Worm (Caenorhabditis elegans) whole organism, L3 larva: ENCODE measurements around the gene K09A11.1.

ENCODE experiments used
- R02D3.7 ChIP-seq: fragments of 150-350 bp; optimal IDR thresholded peaks from 2 replicates; lab custom pipeline; 2014; ENCODE audit warnings: missing biosample characterization, missing genetic modification characterization
- ZK546.5 ChIP-seq: sonication (generic microtip); optimal IDR thresholded peaks from 2 replicates; lab custom pipeline; 2017; ENCODE audit warnings: missing biosample characterization, missing genetic modification characterization
- ama-1 ChIP-seq: fragments of 150-350 bp; optimal IDR thresholded peaks from 2 replicates; lab custom pipeline; 2018
- ceh-16 ChIP-seq: sonication (generic microtip); optimal IDR thresholded peaks from 2 replicates; lab custom pipeline; 2017; ENCODE audit warnings: missing biosample characterization, missing genetic modification characterization
- ceh-28 ChIP-seq: fragments of 150-350 bp; optimal IDR thresholded peaks from 2 replicates; lab custom pipeline; 2014; ENCODE audit warnings: missing biosample characterization, missing genetic modification reagents, missing genetic modification characterization
- ceh-82 ChIP-seq: fragments of 150-350 bp; optimal IDR thresholded peaks from 2 replicates; lab custom pipeline; 2014; ENCODE audit warnings: missing biosample characterization, missing genetic modification characterization
- ceh-9 ChIP-seq: sonication (generic microtip); optimal IDR thresholded peaks from 2 replicates; lab custom pipeline; 2018; ENCODE audit warnings: missing biosample characterization, missing genetic modification characterization
- egl-27 ChIP-seq: sonication (generic microtip); optimal IDR thresholded peaks from 4 replicates; lab custom pipeline; 2017; ENCODE audit warnings: missing biosample characterization, missing genetic modification reagents, missing genetic modification characterization
- egl-5 ChIP-seq: fragments of 150-350 bp; optimal IDR thresholded peaks from 2 replicates; lab custom pipeline; 2017; ENCODE audit warnings: missing biosample characterization, missing genetic modification reagents, missing genetic modification characterization, inconsistent platforms
- elt-1 ChIP-seq: fragments of 150-350 bp; optimal IDR thresholded peaks from 2 replicates; lab custom pipeline; 2014; ENCODE audit warnings: missing biosample characterization, missing genetic modification characterization
- elt-2 ChIP-seq: sonication (generic microtip); optimal IDR thresholded peaks from 2 replicates; lab custom pipeline; 2016; ENCODE audit warnings: missing genetic modification reagents, mild to moderate bottlenecking, missing genetic modification characterization, missing compliant biosample characterization
- eor-1 ChIP-seq, 2 experiments: fragments of 150-350 bp; optimal IDR thresholded peaks; 2 replicates each; lab custom pipeline; 2014 to 2018; ENCODE audit warnings: missing biosample characterization in 2 of 2, missing genetic modification characterization in 2 of 2
- fkh-10 ChIP-seq: sonication (generic microtip); optimal IDR thresholded peaks from 2 replicates; lab custom pipeline; 2017; ENCODE audit warnings: missing biosample characterization, missing genetic modification reagents, missing genetic modification characterization
- fkh-2 ChIP-seq: fragments of 150-350 bp; optimal IDR thresholded peaks from 2 replicates; lab custom pipeline; 2014; ENCODE audit warnings: missing biosample characterization, missing genetic modification reagents, missing genetic modification characterization
- hmg-11 ChIP-seq: sonication (generic microtip); optimal IDR thresholded peaks from 2 replicates; lab custom pipeline; 2016; ENCODE audit warnings: missing genetic modification characterization, missing compliant biosample characterization
- jun-1 ChIP-seq: fragments of 150-350 bp; optimal IDR thresholded peaks from 2 replicates; lab custom pipeline; 2014; ENCODE audit warnings: missing biosample characterization, missing genetic modification reagents, missing genetic modification characterization
- lin-15B ChIP-seq: fragments of 150-350 bp; optimal IDR thresholded peaks from 2 replicates; lab custom pipeline; 2014; ENCODE audit warnings: missing biosample characterization, missing genetic modification characterization
- lin-39 ChIP-seq: fragments of 150-350 bp; optimal IDR thresholded peaks from 2 replicates; lab custom pipeline; 2018; ENCODE audit warnings: missing biosample characterization, missing genetic modification reagents, missing genetic modification characterization
- lsy-12 ChIP-seq: sonication (generic microtip); optimal IDR thresholded peaks from 2 replicates; lab custom pipeline; 2016; ENCODE audit warnings: mild to moderate bottlenecking, missing genetic modification characterization, missing compliant biosample characterization
- mml-1 ChIP-seq: fragments of 150-350 bp; sonication (generic microtip); optimal IDR thresholded peaks from 3 replicates; lab custom pipeline; 2014; ENCODE audit warnings: missing biosample characterization, missing genetic modification characterization
- nfya-1 ChIP-seq: sonication (generic microtip); optimal IDR thresholded peaks from 2 replicates; lab custom pipeline; 2017; ENCODE audit warnings: missing genetic modification characterization, mild to moderate bottlenecking, missing compliant biosample characterization, antibody characterized with exemption, moderate library complexity; ENCODE audit not compliant: insufficient read depth
- nhr-11 ChIP-seq: fragments of 150-350 bp; optimal IDR thresholded peaks from 2 replicates; lab custom pipeline; 2014; ENCODE audit warnings: missing biosample characterization, missing genetic modification characterization
- nhr-12 ChIP-seq: fragments of 150-350 bp; optimal IDR thresholded peaks from 2 replicates; lab custom pipeline; 2014; ENCODE audit warnings: missing biosample characterization, missing genetic modification characterization
- nhr-237 ChIP-seq: fragments of 150-350 bp; optimal IDR thresholded peaks from 2 replicates; lab custom pipeline; 2014; ENCODE audit warnings: missing biosample characterization, missing genetic modification characterization
- nhr-25 ChIP-seq: sonication (generic microtip); optimal IDR thresholded peaks from 2 replicates; lab custom pipeline; 2017; ENCODE audit warnings: missing biosample characterization, missing genetic modification characterization
- nhr-28 ChIP-seq: fragments of 150-350 bp; optimal IDR thresholded peaks from 2 replicates; lab custom pipeline; 2014; ENCODE audit warnings: missing biosample characterization, missing genetic modification characterization
- nhr-43 ChIP-seq: sonication (generic microtip); optimal IDR thresholded peaks from 2 replicates; lab custom pipeline; 2016; ENCODE audit warnings: mild to moderate bottlenecking, missing genetic modification characterization, missing compliant biosample characterization; ENCODE audit not compliant: poor library complexity, severe bottlenecking
- nhr-67 ChIP-seq: fragments of 150-350 bp; optimal IDR thresholded peaks from 2 replicates; lab custom pipeline; 2014; ENCODE audit warnings: missing biosample characterization, missing genetic modification characterization
- nhr-76 ChIP-seq: fragments of 150-350 bp; sonication (generic microtip); optimal IDR thresholded peaks from 5 replicates; lab custom pipeline; 2014; ENCODE audit warnings: missing biosample characterization, missing genetic modification characterization
- nhr-77 ChIP-seq: fragments of 150-350 bp; optimal IDR thresholded peaks from 2 replicates; lab custom pipeline; 2014; ENCODE audit warnings: missing biosample characterization, missing genetic modification characterization
- pha-4 ChIP-seq: fragments of 150-350 bp; optimal IDR thresholded peaks from 2 replicates; lab custom pipeline; 2014; ENCODE audit warnings: missing biosample characterization, missing genetic modification reagents, missing genetic modification characterization
- pqm-1 ChIP-seq: fragments of 150-350 bp; optimal IDR thresholded peaks from 2 replicates; lab custom pipeline; 2017; ENCODE audit warnings: missing biosample characterization, missing genetic modification characterization, inconsistent platforms
- sea-2 ChIP-seq: fragments of 150-350 bp; sonication (generic microtip); optimal IDR thresholded peaks from 4 replicates; lab custom pipeline; 2014; ENCODE audit warnings: missing biosample characterization, missing genetic modification reagents, missing genetic modification characterization
- skn-1 ChIP-seq: fragments of 150-350 bp; optimal IDR thresholded peaks from 2 replicates; lab custom pipeline; 2014; ENCODE audit warnings: missing biosample characterization, missing genetic modification characterization
- snpc-4 ChIP-seq: fragments of 150-350 bp; optimal IDR thresholded peaks from 2 replicates; lab custom pipeline; 2014; ENCODE audit warnings: missing biosample characterization, missing genetic modification characterization
- tbx-2 ChIP-seq: sonication (generic microtip); optimal IDR thresholded peaks from 2 replicates; lab custom pipeline; 2016; ENCODE audit warnings: mild to moderate bottlenecking, missing genetic modification characterization, missing compliant biosample characterization
- unc-39 ChIP-seq: sonication (generic microtip); optimal IDR thresholded peaks from 4 replicates; lab custom pipeline; 2017; ENCODE audit warnings: missing biosample characterization, missing genetic modification characterization
- unc-62 ChIP-seq: fragments of 150-350 bp; sonication (generic microtip); optimal IDR thresholded peaks from 4 replicates; lab custom pipeline; 2014; ENCODE audit warnings: missing biosample characterization, missing genetic modification reagents, missing genetic modification characterization
- zag-1 ChIP-seq: fragments of 150-350 bp; optimal IDR thresholded peaks from 2 replicates; lab custom pipeline; 2014; ENCODE audit warnings: missing biosample characterization, missing genetic modification characterization
- ztf-4 ChIP-seq: fragments of 150-350 bp; optimal IDR thresholded peaks from 2 replicates; lab custom pipeline; 2014; ENCODE audit warnings: missing biosample characterization, missing genetic modification characterization

Gene K09A11.1

DNA sequence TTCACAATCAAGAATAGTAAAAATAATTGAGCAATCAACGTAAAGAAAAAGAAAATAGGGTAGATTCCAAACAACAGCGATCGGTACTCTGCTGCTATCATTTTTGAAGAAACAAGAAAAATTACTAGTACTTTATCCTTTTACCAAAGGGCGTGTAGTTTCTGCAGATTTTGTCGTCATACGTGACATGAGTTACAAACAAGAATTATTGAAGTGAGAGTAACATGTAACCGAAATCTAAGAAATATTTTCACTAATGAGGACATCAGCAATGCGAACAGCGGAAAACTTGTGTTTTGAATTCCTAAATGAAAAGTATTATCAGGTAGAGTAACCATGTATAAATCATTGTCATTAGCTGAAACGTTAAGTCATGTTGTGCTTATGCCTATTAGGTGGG, 32.4 kb downstream of the K09A11.1 start, which contains the start of gene srd-36:
Gene srd-36, minus strand, starts transcription at position 101 of the 400 bp plus-strand sequence.
- TF ChIP-seq elt-1 (tag; lab: Kevin White, UChicago): no peak
- no peak for TF ChIP-seq nhr-43 (tag; lab: Kevin White, UChicago)
- TF ChIP-seq elt-2 (tag; lab: Kevin White, UChicago): no peak
- no peak for TF ChIP-seq ama-1
- TF ChIP-seq unc-39: no peak
- no peak for TF ChIP-seq ceh-16 (tag; lab: Kevin White, UChicago)
- TF ChIP-seq mml-1 (tag; lab: Kevin White, UChicago): no peak

DNA sequence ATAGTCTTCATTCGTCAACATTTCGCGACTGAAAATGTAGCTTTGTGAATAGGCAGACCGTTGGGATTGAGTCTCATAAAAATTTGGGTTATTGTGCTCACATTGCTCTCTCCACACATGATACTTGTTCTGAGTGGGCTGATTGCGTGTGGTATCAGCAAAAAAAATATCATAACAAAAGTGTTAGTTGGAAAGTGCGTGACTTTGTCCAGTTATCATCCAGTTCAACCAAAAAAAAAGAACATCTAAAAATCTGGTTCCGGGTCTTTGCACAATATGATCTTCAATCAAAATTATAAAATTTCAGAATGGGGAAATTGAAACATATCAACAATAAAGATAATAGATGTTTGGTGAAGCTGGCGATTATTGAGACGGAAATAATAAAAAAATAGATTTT, 38.2 kb downstream of the K09A11.1 start, which contains the start of gene srd-39:
Gene srd-39, minus strand, starts transcription at position 101 of the 400 bp plus-strand sequence.
- TF ChIP-seq nhr-11 (tag; lab: Kevin White, UChicago) (no peak), zag-1 (tag; lab: Kevin White, UChicago) (no peak), ceh-28 (tag; lab: Kevin White, UChicago) (no peak), snpc-4 (no peak), fkh-10 (GFP tag; lab: Kevin White, UChicago) (no peak), nhr-43 (tag; lab: Kevin White, UChicago) (no peak), nfya-1 (tag; lab: Kevin White, UChicago) (no peak), tbx-2 (no peak), R02D3.7 (no peak), nhr-12 (tag; lab: Kevin White, UChicago) (no peak)

DNA sequence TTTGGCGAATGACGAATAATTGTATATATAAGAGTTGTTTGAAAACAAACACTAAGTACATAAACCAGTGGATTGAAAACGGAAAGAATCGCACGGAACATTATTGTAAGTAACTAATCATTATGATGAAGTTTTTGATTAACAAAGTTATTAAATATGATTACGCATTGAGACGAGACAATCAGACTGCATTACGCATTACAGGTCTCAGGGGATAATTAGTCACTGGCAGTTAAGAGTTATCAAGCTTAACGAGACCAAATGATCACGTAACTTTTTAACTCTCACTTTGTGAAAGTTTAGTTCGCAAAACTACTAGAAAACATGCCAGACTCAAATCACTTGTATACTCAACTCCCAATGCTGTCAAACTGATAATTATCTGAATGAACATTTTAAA, 41.1 kb downstream of the K09A11.1 start, which contains the start of gene srd-42:
Gene srd-42, minus strand, starts transcription at position 101 of the 400 bp plus-strand sequence.
- TF ChIP-seq nhr-28 (tag; lab: Kevin White, UChicago) (no peak), lin-39 (tag; lab: Kevin White, UChicago) (no peak), ceh-28 (tag; lab: Kevin White, UChicago) (no peak), nhr-67 (tag; lab: Kevin White, UChicago) (no peak)

DNA sequence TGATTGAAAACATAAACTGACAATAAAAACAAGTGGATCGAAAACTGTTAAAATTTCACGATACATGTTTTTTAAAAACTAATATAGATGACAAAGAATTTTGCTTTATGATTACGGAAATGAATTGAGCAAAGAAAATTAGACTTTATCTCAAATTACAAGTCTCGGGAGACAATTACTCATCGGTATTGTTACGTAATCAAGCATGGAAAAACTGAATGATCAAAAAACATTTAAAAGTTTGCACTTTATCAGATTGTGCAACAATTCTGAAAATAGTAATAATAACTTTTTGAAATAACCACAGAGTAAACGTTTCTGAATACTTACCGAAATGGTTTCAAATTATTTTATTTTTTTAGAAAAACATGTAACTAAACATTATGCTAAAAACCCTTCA, 43.5 kb downstream of the K09A11.1 start, which contains the start of gene srd-43:
Gene srd-43, minus strand, starts transcription at position 66 of the 400 bp plus-strand sequence.
- TF ChIP-seq sea-2 (GFP tag; lab: Kevin White, UChicago) (no peak), elt-1 (tag; lab: Kevin White, UChicago) (no peak), nhr-25 (no peak), skn-1 (tag; lab: Kevin White, UChicago) (no peak), hmg-11 (tag; lab: Kevin White, UChicago) (no peak), snpc-4 (no peak), ama-1 (no peak), unc-39 (no peak), nhr-76 (tag; lab: Kevin White, UChicago) (no peak), jun-1 (no peak), nhr-237 (no peak), pha-4 (no peak), nhr-12 (tag; lab: Kevin White, UChicago) (no peak), fkh-2 (tag; lab: Kevin White, UChicago) (no peak), nhr-77 (tag; lab: Kevin White, UChicago) (no peak), nfya-1 (tag; lab: Kevin White, UChicago) (no peak)

DNA sequence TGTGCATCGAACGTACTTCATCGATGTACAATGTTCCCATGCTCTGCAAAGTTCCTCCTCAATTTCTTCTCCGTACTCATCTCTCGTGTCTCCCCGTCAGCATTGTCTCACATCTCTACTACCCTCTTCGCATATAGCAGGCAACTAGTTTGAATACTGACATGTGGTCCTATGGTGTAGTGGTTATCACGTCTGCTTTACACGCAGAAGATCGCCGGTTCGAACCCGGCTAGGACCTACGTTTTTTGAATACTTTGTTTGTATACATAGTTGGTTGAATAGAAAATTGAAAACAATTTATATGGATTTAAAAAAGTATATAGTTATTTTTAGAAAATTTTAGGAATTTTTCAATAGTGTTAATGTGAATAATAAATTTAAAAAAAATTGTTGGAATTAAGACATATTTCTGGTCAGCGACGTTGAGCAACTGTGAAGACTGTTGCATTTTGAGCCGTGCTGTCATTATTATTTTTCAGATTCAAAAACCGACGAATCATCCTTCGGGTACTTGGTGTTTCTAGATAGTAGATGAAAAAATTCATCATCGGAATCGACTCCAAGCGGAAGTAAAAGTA, 44.7 kb downstream of the K09A11.1 start:
- no peak for TF ChIP-seq ama-1
- peak; percentile 65 for TF ChIP-seq unc-62 (GFP tag; lab: Kevin White, UChicago)
- peak; percentile 36 for TF ChIP-seq lin-15B (tag; lab: Kevin White, UChicago)
- TF ChIP-seq elt-2 (tag; lab: Kevin White, UChicago): peak; percentile 55
- peak; percentile 83 for TF ChIP-seq egl-27 (tag; lab: Kevin White, UChicago)
- TF ChIP-seq jun-1: peak; percentile 76
- TF ChIP-seq nhr-43 (tag; lab: Kevin White, UChicago): peak; percentile 85
- peak; percentile 68 for TF ChIP-seq nfya-1 (tag; lab: Kevin White, UChicago)
- TF ChIP-seq egl-5 (tag; lab: Kevin White, UChicago): peak; percentile 54
- peak; percentile 34 for TF ChIP-seq ceh-9 (tag; lab: Kevin White, UChicago)
- peak; percentile 19 for TF ChIP-seq nhr-25
- TF ChIP-seq tbx-2: peak; percentile 83
- TF ChIP-seq lsy-12 (tag; lab: Kevin White, UChicago): peak; percentile 95
- no peak for TF ChIP-seq ZK546.5 (tag; lab: Kevin White, UChicago)
- peak; percentile 75 for TF ChIP-seq lin-39 (tag; lab: Kevin White, UChicago)
- TF ChIP-seq nhr-11 (tag; lab: Kevin White, UChicago): no peak
- peak; percentile 1 for TF ChIP-seq pqm-1 (tag; lab: Kevin White, UChicago)
- peak; percentile 36 for TF ChIP-seq snpc-4
- TF ChIP-seq nhr-12 (tag; lab: Kevin White, UChicago): no peak
- peak; percentile 48 for TF ChIP-seq skn-1 (tag; lab: Kevin White, UChicago)
- TF ChIP-seq nhr-67 (tag; lab: Kevin White, UChicago): no peak
- TF ChIP-seq ztf-4: no peak
- peak in 1 of 2 experiments; percentile 42 for TF ChIP-seq eor-1 (tag; optimal IDR thresholded peaks at IDR 0.05; lab: Kevin White, UChicago)
- TF ChIP-seq ceh-82 (tag; lab: Kevin White, UChicago): peak; percentile 64
- peak; percentile 14 for TF ChIP-seq ceh-28 (tag; lab: Kevin White, UChicago)
- TF ChIP-seq fkh-10 (GFP tag; lab: Kevin White, UChicago): peak; percentile 25
